Worm (Caenorhabditis elegans) whole organism, late embryonic: ENCODE measurements around the gene Y57G7A.2.

Experiments used
- C38D4.7 ChIP-seq: fragments of 200-800 bp; sonication (Bioruptor generic); optimal IDR thresholded peaks from 2 replicates; lab custom pipeline; 2018; ENCODE audit warnings: mild to moderate bottlenecking, missing genetic modification characterization, moderate library complexity, missing compliant biosample characterization
- F13H6.1 ChIP-seq: sonication (generic microtip); optimal IDR thresholded peaks from 2 replicates; lab custom pipeline; 2016; ENCODE audit warnings: missing genetic modification characterization, missing compliant biosample characterization
- K02D7.2 ChIP-seq: sonication (generic microtip); optimal IDR thresholded peaks from 2 replicates; lab custom pipeline; 2017; ENCODE audit warnings: mild to moderate bottlenecking, missing genetic modification characterization, missing compliant biosample characterization
- K09A11.1 ChIP-seq: sonication (generic microtip); optimal IDR thresholded peaks from 2 replicates; lab custom pipeline; 2017; ENCODE audit warnings: antibody characterized with exemption, mild to moderate bottlenecking, missing genetic modification characterization, missing compliant biosample characterization; ENCODE audit not compliant: insufficient read depth
- Y22D7AL.16 ChIP-seq: sonication (generic microtip); optimal IDR thresholded peaks from 2 replicates; lab custom pipeline; 2016; ENCODE audit warnings: missing genetic modification characterization, missing compliant biosample characterization
- ahr-1 ChIP-seq: sonication (generic microtip); optimal IDR thresholded peaks from 2 replicates; lab custom pipeline; 2016; ENCODE audit warnings: missing genetic modification characterization, missing compliant biosample characterization
- ceh-14 ChIP-seq: sonication (generic microtip); optimal IDR thresholded peaks from 2 replicates; lab custom pipeline; 2016; ENCODE audit warnings: missing genotype, missing genetic modification characterization, missing compliant biosample characterization
- ceh-18 ChIP-seq: sonication (generic microtip); optimal IDR thresholded peaks from 2 replicates; lab custom pipeline; 2016; ENCODE audit warnings: missing genetic modification characterization, missing compliant biosample characterization
- ceh-19 ChIP-seq: fragments of 200-800 bp; sonication (Bioruptor generic); optimal IDR thresholded peaks from 2 replicates; lab custom pipeline; 2018; ENCODE audit warnings: mild to moderate bottlenecking, missing genetic modification characterization, missing compliant biosample characterization
- ceh-2 ChIP-seq: sonication (generic microtip); optimal IDR thresholded peaks from 2 replicates; lab custom pipeline; 2016; ENCODE audit warnings: missing genotype, missing genetic modification characterization, missing compliant biosample characterization
- ceh-22 ChIP-seq: sonication (generic microtip); optimal IDR thresholded peaks from 2 replicates; lab custom pipeline; 2017; ENCODE audit warnings: missing biosample characterization, missing genetic modification characterization
- ceh-34 ChIP-seq: sonication (generic microtip); optimal IDR thresholded peaks from 2 replicates; lab custom pipeline; 2016; ENCODE audit warnings: mild to moderate bottlenecking, missing genetic modification characterization, missing compliant biosample characterization
- ceh-45 ChIP-seq: fragments of 200-800 bp; sonication (Bioruptor generic); IDR thresholded peaks from 2 replicates; pipeline ENCODE4 v1.3.6; 2022; ENCODE audit warnings: missing genetic modification reagents, missing genetic modification characterization, missing compliant biosample characterization
- ceh-48 ChIP-seq: sonication (generic microtip); optimal IDR thresholded peaks from 2 replicates; lab custom pipeline; 2016; ENCODE audit warnings: missing genetic modification characterization, inconsistent platforms, missing compliant biosample characterization
- che-1 ChIP-seq: sonication (generic microtip); optimal IDR thresholded peaks from 2 replicates; lab custom pipeline; 2016; ENCODE audit warnings: mild to moderate bottlenecking, missing genetic modification characterization, missing compliant biosample characterization
- dve-1 ChIP-seq: sonication (generic microtip); optimal IDR thresholded peaks from 2 replicates; lab custom pipeline; 2017; ENCODE audit warnings: antibody characterized with exemption, mild to moderate bottlenecking, missing genetic modification characterization, missing compliant biosample characterization
- elt-2 ChIP-seq: sonication (generic microtip); optimal IDR thresholded peaks from 2 replicates; lab custom pipeline; 2016; ENCODE audit warnings: missing genetic modification reagents, missing genetic modification characterization, missing compliant biosample characterization
- ets-4 ChIP-seq: sonication (generic microtip); optimal IDR thresholded peaks from 2 replicates; lab custom pipeline; 2016; ENCODE audit warnings: missing genetic modification characterization, missing compliant biosample characterization
- fkh-6 ChIP-seq: sonication (generic microtip); optimal IDR thresholded peaks from 2 replicates; lab custom pipeline; 2016; ENCODE audit warnings: missing genetic modification characterization, missing compliant biosample characterization
- hlh-13 ChIP-seq: fragments of 200-800 bp; sonication (Bioruptor generic); optimal IDR thresholded peaks from 2 replicates; lab custom pipeline; 2018; ENCODE audit warnings: mild to moderate bottlenecking, missing genetic modification characterization, missing compliant biosample characterization
- lin-11 ChIP-seq: fragments of 200-800 bp; sonication (Bioruptor generic); optimal IDR thresholded peaks from 2 replicates; lab custom pipeline; 2018; ENCODE audit warnings: mild to moderate bottlenecking, missing genetic modification characterization, missing compliant biosample characterization
- madf-2 ChIP-seq: sonication (generic microtip); optimal IDR thresholded peaks from 2 replicates; lab custom pipeline; 2017; ENCODE audit warnings: missing genetic modification characterization, missing compliant biosample characterization
- nfya-1 ChIP-seq: sonication (generic microtip); optimal IDR thresholded peaks from 2 replicates; lab custom pipeline; 2017; ENCODE audit warnings: missing genetic modification characterization, mild to moderate bottlenecking, missing compliant biosample characterization, antibody characterized with exemption, moderate library complexity
- nhr-11 ChIP-seq: fragments of 150-350 bp; optimal IDR thresholded peaks from 2 replicates; lab custom pipeline; 2014; ENCODE audit warnings: missing biosample characterization, missing genetic modification characterization
- npax-4 ChIP-seq: sonication (generic microtip); optimal IDR thresholded peaks from 2 replicates; lab custom pipeline; 2016; ENCODE audit warnings: missing genetic modification characterization, missing compliant biosample characterization
- odd-2 ChIP-seq: sonication (generic microtip); optimal IDR thresholded peaks from 2 replicates; lab custom pipeline; 2017; ENCODE audit warnings: antibody characterized with exemption, mild to moderate bottlenecking, missing genetic modification characterization, missing compliant biosample characterization
- pax-1 ChIP-seq: fragments of 150-350 bp; optimal IDR thresholded peaks from 2 replicates; lab custom pipeline; 2014; ENCODE audit warnings: missing biosample characterization, missing genetic modification characterization
- pha-2 ChIP-seq: sonication (generic microtip); optimal IDR thresholded peaks from 2 replicates; lab custom pipeline; 2017; ENCODE audit warnings: mild to moderate bottlenecking, missing genetic modification characterization, missing compliant biosample characterization
- ref-2 ChIP-seq: sonication (generic microtip); optimal IDR thresholded peaks from 2 replicates; lab custom pipeline; 2016; ENCODE audit warnings: missing genetic modification characterization, missing compliant biosample characterization
- sox-2 ChIP-seq: fragments of 200-800 bp; sonication (Bioruptor generic); IDR thresholded peaks from 2 replicates; pipeline ENCODE4 v1.3.6; 2022; ENCODE audit warnings: missing genetic modification reagents, missing genetic modification characterization, missing compliant biosample characterization
- sox-4 ChIP-seq: sonication (generic microtip); optimal IDR thresholded peaks from 2 replicates; lab custom pipeline; 2017; ENCODE audit warnings: mild to moderate bottlenecking, missing genetic modification characterization, inconsistent platforms, missing compliant biosample characterization
- tbx-2 ChIP-seq: sonication (generic microtip); optimal IDR thresholded peaks from 2 replicates; lab custom pipeline; 2016; ENCODE audit warnings: missing genetic modification characterization, missing compliant biosample characterization
- tbx-7 ChIP-seq: sonication (generic microtip); optimal IDR thresholded peaks from 2 replicates; lab custom pipeline; 2016; ENCODE audit warnings: missing genotype, missing genetic modification characterization, missing compliant biosample characterization
- ttx-3 ChIP-seq: sonication (generic microtip); optimal IDR thresholded peaks from 2 replicates; lab custom pipeline; 2016; ENCODE audit warnings: missing genetic modification reagents, missing genetic modification characterization, missing compliant biosample characterization
- unc-3 ChIP-seq, 2 experiments: fragments of 200-800 bp in 1 of 2; sonication (Bioruptor generic) in 1 of 2; sonication (generic microtip) in 1 of 2; conservative IDR thresholded peaks in 1 of 2; optimal IDR thresholded peaks in 1 of 2; 2 replicates each; pipeline versions ENCODE4 v1.3.6 to Lab custom; 2016 to 2022; ENCODE audit warnings: missing compliant biosample characterization in 2 of 2, missing genetic modification characterization in 2 of 2, missing genetic modification reagents in 1 of 2
- unc-42 ChIP-seq: sonication (generic microtip); optimal IDR thresholded peaks from 2 replicates; lab custom pipeline; 2016; ENCODE audit warnings: missing genotype, missing genetic modification characterization, missing compliant biosample characterization
- zip-5 ChIP-seq: sonication (generic microtip); optimal IDR thresholded peaks from 2 replicates; lab custom pipeline; 2016; ENCODE audit warnings: missing genetic modification characterization, missing compliant biosample characterization

Y57G7A.2 gene

DNA sequence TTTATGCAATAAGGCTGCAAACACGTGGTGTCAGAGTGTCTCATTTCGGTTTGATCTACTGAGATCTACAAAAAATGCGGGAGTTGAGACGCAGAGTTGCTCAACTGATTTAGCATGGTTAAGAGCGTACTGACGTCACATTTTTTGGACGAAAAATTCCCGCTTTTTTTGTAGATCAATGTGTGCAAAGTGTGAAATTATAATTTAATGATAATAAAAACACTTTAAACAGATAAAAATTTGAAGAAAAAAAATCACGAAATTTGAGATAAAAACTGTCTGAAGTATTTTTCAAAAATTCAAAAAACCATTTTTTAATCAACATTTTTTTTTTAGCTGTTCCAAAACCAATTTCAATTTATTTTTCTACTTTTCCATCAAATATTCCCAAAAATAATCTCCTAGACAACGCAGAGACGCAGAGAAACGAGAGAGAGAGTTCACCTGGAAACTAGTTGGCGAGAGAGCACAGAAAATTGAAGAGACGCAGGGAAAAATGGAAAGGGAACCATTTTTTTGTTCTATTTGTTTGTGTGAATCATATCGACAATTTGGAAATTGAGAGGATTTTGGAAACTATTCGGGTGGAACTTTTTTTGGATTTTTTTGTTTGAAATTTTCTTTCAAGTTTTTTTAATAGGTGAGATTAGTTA lies 1.3 kb downstream of the Y57G7A.2 start:
- TF ChIP-seq sox-4 (tag; lab: Kevin White, UChicago): no peak
- TF ChIP-seq che-1 (tag; lab: Kevin White, UChicago): no peak
- no peak for TF ChIP-seq Y22D7AL.16 (tag; lab: Kevin White, UChicago)
- no peak for TF ChIP-seq ceh-45 (GFP tag; lab: Robert Waterston, UW)

ce11 chrII:1297697-1298093 lies 1.8 kb downstream of the Y57G7A.2 start:
- peak; percentile 56 for TF ChIP-seq elt-2 (tag; lab: Kevin White, UChicago)
- TF ChIP-seq hlh-13 (GFP tag; lab: Kevin White, UChicago): no peak

DNA sequence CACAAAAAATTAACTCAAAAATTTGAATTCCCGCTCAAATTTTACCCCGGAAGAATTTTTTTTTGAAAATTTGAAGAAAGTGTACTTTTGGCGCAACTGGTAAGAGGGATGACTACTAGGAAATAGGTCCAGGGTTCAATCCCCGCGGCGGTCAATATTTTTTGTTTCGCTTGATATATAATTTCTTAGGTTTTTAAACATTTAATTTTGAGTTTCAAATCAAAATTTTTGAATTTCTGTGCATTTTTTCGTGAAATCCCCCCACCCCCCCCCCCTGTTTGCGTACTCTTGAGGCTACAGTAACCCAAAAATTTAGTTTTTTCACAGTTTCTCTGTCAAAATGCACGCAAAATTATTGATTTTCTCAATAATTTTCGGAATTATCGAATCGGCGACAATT lies 2.3 kb downstream of the Y57G7A.2 start, which contains the start of gene Y57G7A.1:
TSS of gene Y57G7A.1 (plus strand) at position 301 of the 400 bp plus-strand sequence.
- TF ChIP-seq Y22D7AL.16 (tag; lab: Kevin White, UChicago) (no peak), nfya-1 (tag; lab: Kevin White, UChicago) (no peak), ttx-3 (tag; lab: Kevin White, UChicago) (no peak), odd-2 (tag; lab: Kevin White, UChicago) (no peak), ceh-18 (tag; lab: Kevin White, UChicago) (no peak), C38D4.7 (GFP tag; lab: Kevin White, UChicago) (no peak), ceh-19 (GFP tag; lab: Kevin White, UChicago) (no peak), unc-3 (GFP tag; conservative IDR thresholded peaks at IDR 0.05; lab: Robert Waterston, UW) (no peak), unc-3 (tag; optimal IDR thresholded peaks at IDR 0.05; lab: Kevin White, UChicago) (no peak), lin-11 (tag; lab: Kevin White, UChicago) (no peak), zip-5 (tag; lab: Kevin White, UChicago) (no peak), ahr-1 (tag; lab: Kevin White, UChicago) (no peak), tbx-7 (no peak), K02D7.2 (no peak), ceh-22 (no peak), npax-4 (no peak)
- TF ChIP-seq, all 69 proteins: peak for 0

DNA sequence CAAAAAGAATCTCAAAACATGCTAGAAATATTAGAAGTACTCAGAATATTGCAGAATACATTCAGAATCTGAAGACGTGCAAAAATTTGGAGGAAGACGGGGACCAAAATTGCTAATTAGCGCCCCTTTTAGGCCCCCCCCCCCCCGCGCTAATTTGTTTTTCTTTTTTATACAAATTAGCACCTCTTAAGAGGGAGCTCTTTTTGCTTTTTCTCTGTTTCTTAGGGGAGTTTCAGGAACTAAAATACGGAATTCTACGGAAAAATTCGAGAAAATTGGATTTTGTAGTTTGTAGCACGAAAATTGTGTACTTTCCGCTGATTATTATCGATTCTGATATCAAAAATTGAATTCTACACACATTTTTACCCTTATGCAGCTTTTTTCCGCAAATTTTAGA lies 5.7 kb downstream of the Y57G7A.2 start, which contains the start of gene glb-31:
TSS of gene glb-31 (minus strand) at position 101 of the 400 bp plus-strand sequence.
- TF ChIP-seq madf-2 (tag; lab: Kevin White, UChicago): no peak
- no peak for TF ChIP-seq fkh-6 (tag; lab: Kevin White, UChicago)
- TF ChIP-seq nhr-11: no peak
- TF ChIP-seq K09A11.1: no peak
- no peak for TF ChIP-seq unc-42 (tag; lab: Kevin White, UChicago)
- no peak for TF ChIP-seq zip-5 (tag; lab: Kevin White, UChicago)
- TF ChIP-seq dve-1 (tag; lab: Kevin White, UChicago): no peak
- no peak for TF ChIP-seq pha-2 (tag; lab: Kevin White, UChicago)
- no peak for TF ChIP-seq tbx-2
- TF ChIP-seq K02D7.2: no peak
- TF ChIP-seq ceh-48 (tag; lab: Kevin White, UChicago): no peak
- TF ChIP-seq unc-3 (GFP tag; conservative IDR thresholded peaks at IDR 0.05; lab: Robert Waterston, UW): no peak
- TF ChIP-seq unc-3 (tag; optimal IDR thresholded peaks at IDR 0.05; lab: Kevin White, UChicago): no peak
- no peak for TF ChIP-seq sox-2 (GFP tag; lab: Robert Waterston, UW)
- TF ChIP-seq ceh-14: no peak
- no peak for TF ChIP-seq odd-2 (tag; lab: Kevin White, UChicago)
- no peak for TF ChIP-seq nfya-1 (tag; lab: Kevin White, UChicago)
- TF ChIP-seq ceh-45 (GFP tag; lab: Robert Waterston, UW): no peak
- no peak for TF ChIP-seq ceh-2 (tag; lab: Kevin White, UChicago)
- TF ChIP-seq, all 69 proteins: peak for 0

DNA sequence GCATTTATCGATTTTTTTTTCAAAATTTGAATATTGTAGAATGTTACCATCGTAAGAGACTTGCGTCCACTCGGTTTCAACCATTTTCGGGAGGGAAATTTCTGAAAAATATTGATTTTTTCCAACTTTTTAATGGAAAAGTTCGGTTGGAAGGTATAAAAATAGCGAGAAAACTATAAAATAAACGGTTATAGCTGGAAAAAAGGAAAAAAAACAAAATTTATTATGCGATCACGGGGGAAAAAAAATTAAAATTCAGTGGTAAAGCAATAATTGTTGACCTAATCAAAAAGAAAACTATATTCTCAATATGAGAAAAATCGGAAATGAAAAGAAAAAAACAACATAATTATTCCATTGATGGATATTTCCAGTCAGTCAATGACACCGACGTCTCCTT lies 10.2 kb downstream of the Y57G7A.2 start, which contains the start of gene emc-2:
TSS of gene emc-2 (minus strand) at position 101 of the 400 bp plus-strand sequence.
- TF ChIP-seq ref-2 (tag; lab: Kevin White, UChicago) (no peak), F13H6.1 (tag; lab: Kevin White, UChicago) (no peak), ets-4 (tag; lab: Kevin White, UChicago) (no peak), hlh-13 (GFP tag; lab: Kevin White, UChicago) (no peak), dve-1 (tag; lab: Kevin White, UChicago) (no peak), pax-1 (tag; lab: Kevin White, UChicago) (no peak), ceh-34 (no peak), ceh-18 (tag; lab: Kevin White, UChicago) (no peak), ceh-45 (GFP tag; lab: Robert Waterston, UW) (no peak), lin-11 (tag; lab: Kevin White, UChicago) (no peak), sox-4 (tag; lab: Kevin White, UChicago) (no peak), madf-2 (tag; lab: Kevin White, UChicago) (no peak)
